Worm (Caenorhabditis elegans) whole organism, L4 larva: Measurements from ENCODE around the gene C54C6.5.
A peak's percentile ranks its signal among the peaks of the same experiment; 100 is the strongest.

Experiments used
- D1046.2 ChIP-seq: fragments of 200-800 bp; sonication (Bioruptor generic); IDR thresholded peaks from 2 replicates; pipeline ENCODE4 v1.3.6; 2022; ENCODE audit warnings: missing genetic modification characterization, missing compliant biosample characterization
- F10B5.3 ChIP-seq: sonication (generic microtip); optimal IDR thresholded peaks from 2 replicates; lab custom pipeline; 2016; ENCODE audit warnings: mild to moderate bottlenecking, missing genetic modification characterization, missing compliant biosample characterization
- F26F4.8 ChIP-seq: fragments of 200-800 bp; sonication (Bioruptor generic); conservative IDR thresholded peaks from 2 replicates; pipeline ENCODE4 v1.3.6; 2022; ENCODE audit warnings: missing genetic modification characterization, missing compliant biosample characterization
- F37D6.2 ChIP-seq: sonication (generic microtip); optimal IDR thresholded peaks from 2 replicates; lab custom pipeline; 2016; ENCODE audit warnings: mild to moderate bottlenecking, missing genetic modification characterization, missing compliant biosample characterization
- F44E2.7 ChIP-seq: fragments of 200-800 bp; sonication (Bioruptor generic); IDR thresholded peaks from 2 replicates; pipeline ENCODE4 v2.1.2; 2022; ENCODE audit warnings: missing genetic modification characterization, missing compliant biosample characterization
- F49E8.2 ChIP-seq: sonication (generic microtip); optimal IDR thresholded peaks from 2 replicates; lab custom pipeline; 2016; ENCODE audit warnings: missing compliant biosample characterization, mild to moderate bottlenecking, missing genetic modification characterization, borderline replicate concordance
- Y105C5A.15 ChIP-seq: fragments of 200-800 bp; sonication (Bioruptor generic); IDR thresholded peaks from 2 replicates; pipeline ENCODE4 v1.3.6; 2022; ENCODE audit warnings: missing genetic modification characterization, missing compliant biosample characterization
- Y75B8A.6 ChIP-seq: fragments of 200-800 bp; sonication (Bioruptor generic); IDR thresholded peaks from 2 replicates; pipeline ENCODE4 v1.3.6; 2022; ENCODE audit warnings: missing genetic modification reagents, missing genetic modification characterization, missing compliant biosample characterization
- aha-1 ChIP-seq: fragments of 150-350 bp; peaks from one replicate; lab custom pipeline; 2014; ENCODE audit warnings: missing biosample characterization, missing genetic modification characterization
- aly-2 ChIP-seq: sonication (generic microtip); optimal IDR thresholded peaks from 2 replicates; lab custom pipeline; 2018; ENCODE audit warnings: missing biosample characterization, missing genetic modification characterization
- ama-1 ChIP-seq: fragments of 150-350 bp; optimal IDR thresholded peaks from 2 replicates; lab custom pipeline; 2014; ENCODE audit warnings: inconsistent platforms, mixed read lengths
- arid-1 ChIP-seq: fragments of 200-800 bp; sonication (Bioruptor generic); conservative IDR thresholded peaks from 2 replicates; pipeline ENCODE4 v1.3.6; 2022; ENCODE audit warnings: missing genetic modification reagents, missing genetic modification characterization, missing compliant biosample characterization
- ceh-20 ChIP-seq: fragments of 200-800 bp; sonication (Bioruptor generic); IDR thresholded peaks from 2 replicates; pipeline ENCODE4 v1.3.6; 2022; ENCODE audit warnings: missing genetic modification reagents, missing genetic modification characterization, missing compliant biosample characterization
- ceh-28 ChIP-seq: fragments of 150-350 bp; optimal IDR thresholded peaks from 2 replicates; lab custom pipeline; 2014; ENCODE audit warnings: missing biosample characterization, missing genetic modification reagents, missing genetic modification characterization
- ceh-32 ChIP-seq: sonication (generic microtip); optimal IDR thresholded peaks from 2 replicates; lab custom pipeline; 2016; ENCODE audit warnings: mild to moderate bottlenecking, missing genetic modification characterization, missing compliant biosample characterization; ENCODE audit not compliant: poor library complexity
- ceh-44 ChIP-seq: fragments of 200-800 bp; sonication (Bioruptor generic); IDR thresholded peaks from 2 replicates; pipeline ENCODE4 v1.3.6; 2022; ENCODE audit warnings: missing genetic modification reagents, missing genetic modification characterization, missing compliant biosample characterization
- ceh-62 ChIP-seq: sonication (generic microtip); optimal IDR thresholded peaks from 2 replicates; lab custom pipeline; 2017; ENCODE audit warnings: missing biosample characterization, missing genetic modification characterization
- ces-1 ChIP-seq: fragments of 150-350 bp; sonication (generic microtip); optimal IDR thresholded peaks from 4 replicates; lab custom pipeline; 2014; ENCODE audit warnings: missing biosample characterization, missing genetic modification reagents, missing genetic modification characterization
- ctbp-1 ChIP-seq: fragments of 200-800 bp; sonication (Bioruptor generic); IDR thresholded peaks from 2 replicates; pipeline ENCODE4 v1.3.6; 2022; ENCODE audit warnings: missing genetic modification reagents, missing genetic modification characterization, missing compliant biosample characterization
- daf-19 ChIP-seq: fragments of 200-800 bp; sonication (Bioruptor generic); conservative IDR thresholded peaks from 2 replicates; pipeline ENCODE4 v1.3.6; 2022; ENCODE audit warnings: missing genetic modification characterization, missing compliant biosample characterization
- daf-8 ChIP-seq: fragments of 200-800 bp; sonication (Bioruptor generic); IDR thresholded peaks from 2 replicates; pipeline ENCODE4 v1.3.6; 2022; ENCODE audit warnings: missing genetic modification characterization, missing compliant biosample characterization
- dmd-6 ChIP-seq: fragments of 200-800 bp; sonication (Bioruptor generic); IDR thresholded peaks from 2 replicates; pipeline ENCODE4 v1.3.6; 2022; ENCODE audit warnings: missing genetic modification reagents, missing genetic modification characterization, missing compliant biosample characterization
- jun-1 ChIP-seq: fragments of 150-350 bp; optimal IDR thresholded peaks from 2 replicates; lab custom pipeline; 2014; ENCODE audit warnings: missing biosample characterization, missing genetic modification reagents, missing genetic modification characterization
- lin-1 ChIP-seq: fragments of 200-800 bp; sonication (Bioruptor generic); IDR thresholded peaks from 2 replicates; pipeline ENCODE4 v1.3.6; 2022; ENCODE audit warnings: missing genetic modification reagents, missing genetic modification characterization, missing compliant biosample characterization
- lin-29 ChIP-seq: fragments of 200-800 bp; sonication (Bioruptor generic); IDR thresholded peaks from 2 replicates; pipeline ENCODE4 v1.3.6; 2022; ENCODE audit warnings: missing genetic modification reagents, missing genetic modification characterization, missing compliant biosample characterization
- lsy-2 ChIP-seq, 2 experiments: fragments of 150-350 bp in 1 of 2; sonication (generic microtip) in 1 of 2; optimal IDR thresholded peaks; 2 replicates each; lab custom pipeline; 2014 to 2017; ENCODE audit warnings: missing biosample characterization in 2 of 2, missing genetic modification characterization in 2 of 2
- madf-5 ChIP-seq, 2 experiments: fragments of 200-800 bp; sonication (Bioruptor generic); IDR thresholded peaks; 2 replicates each; pipeline ENCODE4 v1.3.6; 2022; ENCODE audit warnings: missing compliant biosample characterization in 2 of 2, missing genetic modification characterization in 2 of 2
- madf-9 ChIP-seq: fragments of 200-800 bp; sonication (Bioruptor generic); conservative IDR thresholded peaks from 2 replicates; pipeline ENCODE4 v1.3.6; 2022; ENCODE audit warnings: missing genetic modification reagents, missing genetic modification characterization, missing compliant biosample characterization
- mdl-1 ChIP-seq, 2 experiments: fragments of 150-350 bp in 1 of 2; sonication (generic microtip) in 1 of 2; optimal IDR thresholded peaks; 2 replicates each; lab custom pipeline; 2014 to 2017; ENCODE audit warnings: missing biosample characterization in 2 of 2, missing genetic modification characterization in 2 of 2
- mep-1 ChIP-seq: fragments of 150-350 bp; sonication (generic microtip); optimal IDR thresholded peaks from 3 replicates; lab custom pipeline; 2014; ENCODE audit warnings: missing biosample characterization, missing genetic modification characterization
- mes-2 ChIP-seq: sonication (generic microtip); optimal IDR thresholded peaks from 2 replicates; lab custom pipeline; 2016; ENCODE audit warnings: missing genotype, mild to moderate bottlenecking, missing genetic modification characterization, missing compliant biosample characterization; ENCODE audit not compliant: poor library complexity, severe bottlenecking
- mxl-2 ChIP-seq: fragments of 200-800 bp; sonication (Bioruptor generic); conservative IDR thresholded peaks from 2 replicates; pipeline ENCODE4 v1.3.6; 2022; ENCODE audit warnings: missing genetic modification reagents, missing genetic modification characterization, missing compliant biosample characterization
- mxl-3 ChIP-seq: fragments of 200-800 bp; sonication (Bioruptor generic); optimal IDR thresholded peaks from 2 replicates; lab custom pipeline; 2018; ENCODE audit warnings: mild to moderate bottlenecking, missing genetic modification characterization, missing compliant biosample characterization
- nhr-102 ChIP-seq: sonication (generic microtip); optimal IDR thresholded peaks from 2 replicates; lab custom pipeline; 2016; ENCODE audit warnings: mild to moderate bottlenecking, missing genetic modification characterization, moderate library complexity, missing compliant biosample characterization
- nhr-25 ChIP-seq: sonication (generic microtip); optimal IDR thresholded peaks from 2 replicates; lab custom pipeline; 2017; ENCODE audit warnings: missing genetic modification characterization, mild to moderate bottlenecking, missing compliant biosample characterization, antibody characterized with exemption, moderate library complexity, borderline replicate concordance; ENCODE audit not compliant: insufficient read depth
- nhr-28 ChIP-seq: fragments of 150-350 bp; optimal IDR thresholded peaks from 2 replicates; lab custom pipeline; 2014; ENCODE audit warnings: missing biosample characterization, missing genetic modification characterization
- nhr-48 ChIP-seq: sonication (generic microtip); optimal IDR thresholded peaks from 2 replicates; lab custom pipeline; 2016; ENCODE audit warnings: mild to moderate bottlenecking, missing genetic modification characterization, missing compliant biosample characterization
- nhr-6 ChIP-seq: fragments of 150-350 bp; optimal IDR thresholded peaks from 2 replicates; lab custom pipeline; 2014; ENCODE audit warnings: missing biosample characterization, missing genetic modification characterization
- nhr-76 ChIP-seq: fragments of 150-350 bp; optimal IDR thresholded peaks from 2 replicates; lab custom pipeline; 2014; ENCODE audit warnings: missing biosample characterization, missing genetic modification characterization
- nhr-77 ChIP-seq: fragments of 150-350 bp; optimal IDR thresholded peaks from 2 replicates; lab custom pipeline; 2014; ENCODE audit warnings: missing biosample characterization, missing genetic modification characterization
- php-3 ChIP-seq: fragments of 200-800 bp; sonication (Bioruptor generic); IDR thresholded peaks from 2 replicates; pipeline ENCODE4 v1.3.6; 2022; ENCODE audit warnings: missing genetic modification reagents, missing genetic modification characterization, missing compliant biosample characterization
- pqm-1 ChIP-seq: sonication (generic microtip); optimal IDR thresholded peaks from 2 replicates; lab custom pipeline; 2017; ENCODE audit warnings: missing biosample characterization, missing genetic modification characterization
- saeg-2 ChIP-seq: fragments of 200-800 bp; sonication (Bioruptor generic); IDR thresholded peaks from 2 replicates; pipeline ENCODE4 v1.3.6; 2022; ENCODE audit warnings: missing genetic modification reagents, missing genetic modification characterization, missing compliant biosample characterization
- sdz-12 ChIP-seq: fragments of 200-800 bp; sonication (Bioruptor generic); optimal IDR thresholded peaks from 2 replicates; lab custom pipeline; 2018; ENCODE audit warnings: mild to moderate bottlenecking, missing genetic modification characterization, missing compliant biosample characterization
- snpc-1.2 ChIP-seq: fragments of 200-800 bp; sonication (Bioruptor generic); IDR thresholded peaks from 2 replicates; pipeline ENCODE4 v1.3.6; 2022; ENCODE audit warnings: missing genetic modification reagents, missing genetic modification characterization, missing compliant biosample characterization
- spr-1 ChIP-seq: sonication (generic microtip); optimal IDR thresholded peaks from 2 replicates; lab custom pipeline; 2016; ENCODE audit warnings: mild to moderate bottlenecking, missing genetic modification characterization, missing compliant biosample characterization
- spr-3 ChIP-seq: fragments of 200-800 bp; sonication (Bioruptor generic); optimal IDR thresholded peaks from 2 replicates; lab custom pipeline; 2018; ENCODE audit warnings: mild to moderate bottlenecking, missing genetic modification characterization, missing compliant biosample characterization
- tag-97 ChIP-seq: fragments of 200-800 bp; sonication (Bioruptor generic); IDR thresholded peaks from 2 replicates; pipeline ENCODE4 v1.3.6; 2022; ENCODE audit warnings: missing genetic modification characterization, missing compliant biosample characterization
- tra-1 ChIP-seq: fragments of 200-800 bp; sonication (Bioruptor generic); IDR thresholded peaks from 2 replicates; pipeline ENCODE4 v1.3.6; 2022; ENCODE audit warnings: missing genetic modification reagents, missing genetic modification characterization, missing compliant biosample characterization
- vab-7 ChIP-seq: fragments of 200-800 bp; sonication (Bioruptor generic); IDR thresholded peaks from 2 replicates; pipeline ENCODE4 v1.3.6; 2022; ENCODE audit warnings: missing genetic modification reagents, missing genetic modification characterization, missing compliant biosample characterization
- ztf-11 ChIP-seq: fragments of 150-350 bp; optimal IDR thresholded peaks from 2 replicates; lab custom pipeline; 2014; ENCODE audit warnings: missing biosample characterization, missing genetic modification characterization
- ztf-7 ChIP-seq: fragments of 150-350 bp; optimal IDR thresholded peaks from 2 replicates; lab custom pipeline; 2014; ENCODE audit warnings: missing biosample characterization, missing genetic modification characterization

C54C6.5 gene

ce11 chrIII:3505051-3505548, 44.5 kb downstream of the C54C6.5 start, which contains the start of gene lias-1 (continued):
- no peak for TF ChIP-seq tra-1 (GFP tag; lab: Robert Waterston, UW)
- TF ChIP-seq saeg-2 (GFP tag; lab: Robert Waterston, UW) = no peak
- no peak for TF ChIP-seq pqm-1 (tag; lab: Kevin White, UChicago)
- no peak for TF ChIP-seq F10B5.3 (tag; lab: Kevin White, UChicago)
- no peak for TF ChIP-seq sdz-12 (GFP tag; lab: Kevin White, UChicago)
- TF ChIP-seq Y75B8A.6 (GFP tag; lab: Robert Waterston, UW) = no peak
- no peak for TF ChIP-seq lin-29
- TF ChIP-seq tag-97 (GFP tag; lab: Robert Waterston, UW) = no peak
- no peak for TF ChIP-seq mxl-2
- TF ChIP-seq ceh-44 (GFP tag; lab: Robert Waterston, UW) = no peak
- TF ChIP-seq ceh-32 (tag; lab: Kevin White, UChicago) = no peak
- TF ChIP-seq nhr-28 (tag; lab: Kevin White, UChicago) = peak; percentile 68
- no peak for TF ChIP-seq ceh-28 (tag; lab: Kevin White, UChicago)
- no peak for TF ChIP-seq lin-1 (GFP tag; lab: Robert Waterston, UW)
- TF ChIP-seq F26F4.8 (GFP tag; lab: Robert Waterston, UW) = no peak
- TF ChIP-seq dmd-6 (GFP tag; lab: Robert Waterston, UW) = peak; percentile 24; the same call in 1 of the 2 replicates
- peak in 1 of 2 experiments; percentile 72 for TF ChIP-seq mdl-1 (tag; optimal IDR thresholded peaks at IDR 0.05; lab: Kevin White, UChicago)
- TF ChIP-seq nhr-6 = peak; percentile 73
- peak; percentile 79 for TF ChIP-seq mxl-3 (GFP tag; lab: Kevin White, UChicago)
- peak; percentile 83 to 98 for TF ChIP-seq lsy-2 (tag; optimal IDR thresholded peaks at IDR 0.05; lab: Kevin White, UChicago)
- TF ChIP-seq mes-2 (tag; lab: Kevin White, UChicago) = peak; percentile 90
- TF ChIP-seq mep-1 (tag; lab: Kevin White, UChicago) = peak; percentile 90
- TF ChIP-seq F37D6.2 (tag; lab: Kevin White, UChicago) = no peak
- TF ChIP-seq ces-1 = no peak
- TF ChIP-seq madf-5 (GFP tag; IDR thresholded peaks at IDR 0.05; lab: Robert Waterston, UW) = no peak
- TF ChIP-seq nhr-77 (tag; lab: Kevin White, UChicago) = peak; percentile 84
- no peak for TF ChIP-seq ceh-62 (tag; lab: Kevin White, UChicago)
- TF ChIP-seq spr-1 (tag; lab: Kevin White, UChicago) = peak; percentile 24
- TF ChIP-seq nhr-76 (tag; lab: Kevin White, UChicago) = no peak
- no peak for TF ChIP-seq daf-19 (GFP tag; lab: Robert Waterston, UW)
- no peak for TF ChIP-seq php-3 (GFP tag; lab: Robert Waterston, UW)
- TF ChIP-seq ztf-7 (tag; lab: Kevin White, UChicago) = peak; percentile 6
- no peak for TF ChIP-seq aly-2 (tag; lab: Kevin White, UChicago)
- TF ChIP-seq D1046.2 (GFP tag; lab: Robert Waterston, UW) = no peak
- no peak for TF ChIP-seq daf-8
- no peak for TF ChIP-seq nhr-48 (tag; lab: Kevin White, UChicago)
- TF ChIP-seq F49E8.2 (tag; lab: Kevin White, UChicago) = no peak
- 0 out of 2 replicates have a peak, but pooled peaks have one; percentile 27 for TF ChIP-seq vab-7 (GFP tag; lab: Robert Waterston, UW)
- TF ChIP-seq spr-3 (GFP tag; lab: Kevin White, UChicago) = no peak
- peak; percentile 92 for TF ChIP-seq ama-1 (lab: Kevin White, UChicago)
- TF ChIP-seq Y105C5A.15 (GFP tag; lab: Robert Waterston, UW) = no peak
- TF ChIP-seq madf-9 = no peak
- peak; percentile 30; the same call in 1 of the 2 replicates for TF ChIP-seq arid-1
- TF ChIP-seq F44E2.7 (GFP tag; lab: Robert Waterston, UW) = no peak
- TF ChIP-seq nhr-25 (tag; lab: Kevin White, UChicago) = peak; percentile 55
- no peak for TF ChIP-seq ctbp-1
- no peak for TF ChIP-seq ceh-20 (GFP tag; lab: Robert Waterston, UW)
- no peak for TF ChIP-seq aha-1
- TF ChIP-seq ztf-11 (tag; lab: Kevin White, UChicago) = no peak
- TF ChIP-seq jun-1 (tag; lab: Kevin White, UChicago) = no peak
- TF ChIP-seq nhr-102 = no peak
- TF ChIP-seq snpc-1.2 (GFP tag; lab: Robert Waterston, UW) = no peak
